Worm (Caenorhabditis elegans) whole organism, young adult: ENCODE data around the gene srlf-16.

Experiments
- B0019.2 ChIP-seq: fragments of 200-800 bp; sonication (Bioruptor generic); conservative IDR thresholded peaks from 2 replicates; pipeline ENCODE4 v1.3.6; 2022; ENCODE audit warnings: missing genetic modification reagents, missing genetic modification characterization, missing compliant biosample characterization
- F22D6.2 ChIP-seq: sonication (generic microtip); optimal IDR thresholded peaks from 2 replicates; lab custom pipeline; 2016; ENCODE audit warnings: mild to moderate bottlenecking, missing genetic modification characterization, missing compliant biosample characterization
- F23B12.7 ChIP-seq: sonication (generic microtip); optimal IDR thresholded peaks from 2 replicates; lab custom pipeline; 2017; ENCODE audit warnings: missing genetic modification characterization, mild to moderate bottlenecking, missing compliant biosample characterization, antibody characterized with exemption, moderate library complexity; ENCODE audit not compliant: insufficient read depth
- F33H1.4 ChIP-seq: fragments of 200-800 bp; sonication (Bioruptor generic); IDR thresholded peaks from 2 replicates; pipeline ENCODE4 v1.3.6; 2022; ENCODE audit warnings: missing genetic modification reagents, missing genetic modification characterization, missing compliant biosample characterization
- F49E8.2 ChIP-seq: sonication (generic microtip); optimal IDR thresholded peaks from 3 replicates; lab custom pipeline; 2017; ENCODE audit warnings: missing genetic modification characterization, mild to moderate bottlenecking, missing compliant biosample characterization, antibody characterized with exemption, moderate library complexity; ENCODE audit not compliant: insufficient read depth
- F55B11.4 ChIP-seq: sonication (generic microtip); optimal IDR thresholded peaks from 2 replicates; lab custom pipeline; 2016; ENCODE audit warnings: missing compliant biosample characterization, missing genetic modification characterization, borderline replicate concordance; ENCODE audit not compliant: insufficient read depth
- F57A8.1 ChIP-seq: fragments of 200-800 bp; sonication (Bioruptor generic); optimal IDR thresholded peaks from 2 replicates; lab custom pipeline; 2018; ENCODE audit warnings: mild to moderate bottlenecking, missing genetic modification characterization, moderate library complexity, missing compliant biosample characterization
- T26A5.8 ChIP-seq: sonication (generic microtip); optimal IDR thresholded peaks from 2 replicates; lab custom pipeline; 2016; ENCODE audit warnings: missing genetic modification characterization, missing compliant biosample characterization
- Y56A3A.18 ChIP-seq: fragments of 200-800 bp; sonication (Bioruptor generic); IDR thresholded peaks from 2 replicates; pipeline ENCODE4 v1.3.6; 2022; ENCODE audit warnings: missing genetic modification reagents, missing genetic modification characterization, missing compliant biosample characterization
- Y67H2A.10 ChIP-seq: fragments of 200-800 bp; sonication (Bioruptor generic); conservative IDR thresholded peaks from 2 replicates; pipeline ENCODE4 v1.3.6; 2022; ENCODE audit warnings: missing genetic modification reagents, missing genetic modification characterization, missing compliant biosample characterization
- ZK185.1 ChIP-seq: sonication (generic microtip); optimal IDR thresholded peaks from 2 replicates; lab custom pipeline; 2016; ENCODE audit warnings: mild to moderate bottlenecking, missing genetic modification characterization, missing compliant biosample characterization; ENCODE audit not compliant: poor library complexity, severe bottlenecking
- atf-7 ChIP-seq: sonication (generic microtip); optimal IDR thresholded peaks from 2 replicates; lab custom pipeline; 2017; ENCODE audit warnings: mild to moderate bottlenecking, missing genetic modification characterization, missing compliant biosample characterization
- attf-3 ChIP-seq: fragments of 200-800 bp; sonication (Bioruptor generic); conservative IDR thresholded peaks from 2 replicates; pipeline ENCODE4 v1.3.6; 2022; ENCODE audit warnings: missing genetic modification reagents, missing genetic modification characterization, missing compliant biosample characterization
- bed-2 ChIP-seq: fragments of 200-800 bp; sonication (Bioruptor generic); IDR thresholded peaks from 2 replicates; pipeline ENCODE4 v1.3.6; 2022; ENCODE audit warnings: missing genetic modification reagents, missing genetic modification characterization, missing compliant biosample characterization
- ceh-58 ChIP-seq: fragments of 200-800 bp; sonication (Bioruptor generic); IDR thresholded peaks from 2 replicates; pipeline ENCODE4 v1.3.6; 2022; ENCODE audit warnings: missing genetic modification characterization, missing compliant biosample characterization
- dpl-1 ChIP-seq: fragments of 150-350 bp; optimal IDR thresholded peaks from 2 replicates; lab custom pipeline; 2014; ENCODE audit warnings: missing biosample characterization, missing genetic modification reagents, missing genetic modification characterization
- efl-1 ChIP-seq: fragments of 150-350 bp; optimal IDR thresholded peaks from 2 replicates; lab custom pipeline; 2014; ENCODE audit warnings: missing biosample characterization, missing genetic modification reagents, missing genetic modification characterization
- egrh-3 ChIP-seq: fragments of 200-800 bp; sonication (Bioruptor generic); IDR thresholded peaks from 2 replicates; pipeline ENCODE4 v1.3.6; 2022; ENCODE audit warnings: missing genetic modification reagents, missing genetic modification characterization, missing compliant biosample characterization
- fkh-3 ChIP-seq: sonication (generic microtip); optimal IDR thresholded peaks from 2 replicates; lab custom pipeline; 2016; ENCODE audit warnings: mild to moderate bottlenecking, missing genetic modification characterization, missing compliant biosample characterization
- hlh-12 ChIP-seq: sonication (generic microtip); optimal IDR thresholded peaks from 2 replicates; lab custom pipeline; 2016; ENCODE audit warnings: missing genetic modification characterization, missing compliant biosample characterization
- madf-10 ChIP-seq: sonication (generic microtip); optimal IDR thresholded peaks from 2 replicates; lab custom pipeline; 2016; ENCODE audit warnings: mild to moderate bottlenecking, missing genetic modification characterization, missing compliant biosample characterization
- madf-3 ChIP-seq: fragments of 200-800 bp; sonication (Bioruptor generic); IDR thresholded peaks from 2 replicates; pipeline ENCODE4 v1.3.6; 2022; ENCODE audit warnings: missing genetic modification reagents, missing genetic modification characterization, missing compliant biosample characterization
- mel-28 ChIP-seq: sonication (generic microtip); optimal IDR thresholded peaks from 2 replicates; lab custom pipeline; 2016; ENCODE audit warnings: borderline replicate concordance, mild to moderate bottlenecking, missing genetic modification characterization, missing compliant biosample characterization
- mes-4 ChIP-seq: sonication (generic microtip); optimal IDR thresholded peaks from 2 replicates; lab custom pipeline; 2016; ENCODE audit warnings: missing genotype, missing genetic modification characterization, missing compliant biosample characterization
- nfya-2 ChIP-seq: fragments of 200-800 bp; sonication (Bioruptor generic); IDR thresholded peaks from 2 replicates; pipeline ENCODE4 v1.3.6; 2022; ENCODE audit warnings: missing genetic modification reagents, missing genetic modification characterization, missing compliant biosample characterization
- nhr-120 ChIP-seq: fragments of 200-800 bp; sonication (Bioruptor generic); IDR thresholded peaks from 2 replicates; pipeline ENCODE4 v1.3.6; 2022; ENCODE audit warnings: missing genetic modification characterization, missing compliant biosample characterization
- nhr-27 ChIP-seq: fragments of 200-800 bp; sonication (Bioruptor generic); optimal IDR thresholded peaks from 2 replicates; lab custom pipeline; 2018; ENCODE audit warnings: mild to moderate bottlenecking, missing genetic modification characterization, moderate library complexity, missing compliant biosample characterization
- rec-8 ChIP-seq, 2 experiments: sonication (generic microtip); optimal IDR thresholded peaks; 2 replicates each; lab custom pipeline; 2016; ENCODE audit warnings: mild to moderate bottlenecking in 2 of 2, missing genetic modification characterization in 2 of 2, missing genetic modification reagents in 2 of 2, missing genotype in 2 of 2, missing biosample characterization in 1 of 2, missing compliant biosample characterization in 1 of 2, moderate library complexity in 1 of 2
- rpc-1 ChIP-seq, 2 experiments: fragments of 150-350 bp in 1 of 2; sonication (generic microtip) in 1 of 2; optimal IDR thresholded peaks; 2 replicates each; lab custom pipeline; 2014 to 2018; ENCODE audit warnings: missing biosample characterization in 1 of 2, missing genetic modification characterization in 1 of 2, missing genetic modification reagents in 1 of 2, missing genotype in 1 of 2
- sea-2 ChIP-seq: fragments of 200-800 bp; sonication (Bioruptor generic); IDR thresholded peaks from 2 replicates; pipeline ENCODE4 v1.3.6; 2022; ENCODE audit warnings: missing genetic modification characterization, missing compliant biosample characterization
- snpc-3.4 ChIP-seq: sonication (generic microtip); optimal IDR thresholded peaks from 2 replicates; lab custom pipeline; 2017; ENCODE audit warnings: missing genetic modification characterization, mild to moderate bottlenecking, missing compliant biosample characterization, antibody characterized with exemption, moderate library complexity, missing genotype, missing genetic modification reagents
- somi-1 ChIP-seq: fragments of 200-800 bp; sonication (Bioruptor generic); optimal IDR thresholded peaks from 2 replicates; lab custom pipeline; 2018; ENCODE audit warnings: mild to moderate bottlenecking, missing genetic modification characterization, missing compliant biosample characterization
- tbx-9 ChIP-seq: sonication (generic microtip); optimal IDR thresholded peaks from 2 replicates; lab custom pipeline; 2016; ENCODE audit warnings: borderline replicate concordance, missing genetic modification characterization, inconsistent platforms, missing compliant biosample characterization
- tlf-1 ChIP-seq: fragments of 200-800 bp; sonication (Bioruptor generic); optimal IDR thresholded peaks from 2 replicates; lab custom pipeline; 2018; ENCODE audit warnings: mild to moderate bottlenecking, missing genetic modification characterization, missing compliant biosample characterization
- zim-3 ChIP-seq: sonication (generic microtip); optimal IDR thresholded peaks from 2 replicates; lab custom pipeline; 2017; ENCODE audit warnings: mild to moderate bottlenecking, missing genetic modification characterization, moderate library complexity, missing compliant biosample characterization
- ztf-25 ChIP-seq: fragments of 200-800 bp; sonication (Bioruptor generic); IDR thresholded peaks from 2 replicates; pipeline ENCODE4 v1.3.6; 2022; ENCODE audit warnings: missing genetic modification reagents, missing genetic modification characterization, missing compliant biosample characterization

The srlf-16 gene

ce11 chrV:8081579-8081978 is 23.0 kb upstream of the srlf-16 start, which contains the start of gene str-131:
TSS of gene str-131 (minus strand) at chrV:8081679.
- TF ChIP-seq Y56A3A.18 (GFP tag; lab: Robert Waterston, UW), result no peak
- TF ChIP-seq F55B11.4 (tag; lab: Kevin White, UChicago), result no peak
- TF ChIP-seq zim-3 (tag; lab: Kevin White, UChicago), result no peak

ce11 chrV:8085141-8085540 is 19.4 kb upstream of the srlf-16 start, which contains the start of gene C09H5.7:
TSS of gene C09H5.7 (minus strand) at chrV:8085241.
- TF ChIP-seq egrh-3 (GFP tag; lab: Robert Waterston, UW), result no peak
- TF ChIP-seq snpc-3.4, result no peak
- TF ChIP-seq ZK185.1 (tag; lab: Kevin White, UChicago), result no peak
- no peak for TF ChIP-seq nhr-27 (tag; lab: Kevin White, UChicago)
- TF ChIP-seq dpl-1 (GFP tag; lab: Kevin White, UChicago), result no peak
- no peak for TF ChIP-seq F57A8.1 (GFP tag; lab: Kevin White, UChicago)
- TF ChIP-seq T26A5.8 (tag; lab: Kevin White, UChicago), result no peak
- TF ChIP-seq mel-28 (tag; lab: Kevin White, UChicago), result no peak
- TF ChIP-seq F49E8.2 (tag; lab: Kevin White, UChicago), result no peak
- TF ChIP-seq nhr-120 (GFP tag; lab: Robert Waterston, UW), result no peak
- TF ChIP-seq Y56A3A.18 (GFP tag; lab: Robert Waterston, UW), result no peak
- TF ChIP-seq madf-10 (tag; lab: Kevin White, UChicago), result no peak
- TF ChIP-seq tlf-1, result no peak
- no peak for TF ChIP-seq Y67H2A.10 (GFP tag; lab: Robert Waterston, UW)
- no peak for TF ChIP-seq madf-3 (GFP tag; lab: Robert Waterston, UW)
- TF ChIP-seq F23B12.7 (tag; lab: Kevin White, UChicago), result no peak
- no peak for TF ChIP-seq efl-1 (GFP tag; lab: Kevin White, UChicago)
- no peak for TF ChIP-seq tbx-9 (tag; lab: Kevin White, UChicago)
- no peak for TF ChIP-seq somi-1

ce11 chrV:8090595-8090994 is 14.0 kb upstream of the srlf-16 start, which contains the start of gene str-130:
TSS of gene str-130 (minus strand) at chrV:8090695.
- TF ChIP-seq Y56A3A.18 (GFP tag; lab: Robert Waterston, UW) (no peak), B0019.2 (GFP tag; lab: Robert Waterston, UW) (no peak), fkh-3 (tag; lab: Kevin White, UChicago) (no peak), ztf-25 (no peak), mes-4 (tag; lab: Kevin White, UChicago) (no peak), rpc-1 (optimal IDR thresholded peaks at IDR 0.05; lab: Kevin White, UChicago) (no peak), rpc-1 (tag; optimal IDR thresholded peaks at IDR 0.05; lab: Kevin White, UChicago) (no peak), rec-8 (tag; optimal IDR thresholded peaks at IDR 0.05; lab: Kevin White, UChicago) (no peak), atf-7 (tag; lab: Kevin White, UChicago) (no peak), F22D6.2 (tag; lab: Kevin White, UChicago) (no peak), attf-3 (no peak), nfya-2 (GFP tag; lab: Robert Waterston, UW) (no peak), ceh-58 (no peak), sea-2 (no peak), efl-1 (GFP tag; lab: Kevin White, UChicago) (no peak), F33H1.4 (GFP tag; lab: Robert Waterston, UW) (no peak), hlh-12 (tag; lab: Kevin White, UChicago) (no peak), madf-3 (GFP tag; lab: Robert Waterston, UW) (no peak), bed-2 (GFP tag; lab: Robert Waterston, UW) (no peak)
